Fruit fly (Drosophila melanogaster) whole organism, embryonic: ENCODE data around the gene Dph3.
A peak's percentile ranks its signal among the peaks of the same experiment; 100 is the strongest.

Source experiments
- C15 ChIP-seq: fragments of 200-800 bp; sonication (Bioruptor generic); IDR thresholded peaks from 3 replicates; pipeline ENCODE4 v1.3.6; 2022; ENCODE audit warnings: missing biosample characterization, missing genetic modification characterization
- CG10147 ChIP-seq: fragments of 200-800 bp; sonication (Bioruptor generic); optimal IDR thresholded peaks from 2 replicates; lab custom pipeline; 2019; ENCODE audit warnings: missing biosample characterization, mild to moderate bottlenecking, missing genetic modification characterization, moderate library complexity
- CG10959 ChIP-seq: fragments of 200-800 bp; sonication (Bioruptor generic); IDR thresholded peaks from 2 replicates; pipeline ENCODE4 v1.3.6; 2022; ENCODE audit warnings: missing biosample characterization, missing genetic modification characterization
- CG1233 ChIP-seq: fragments of 200-800 bp; sonication (Bioruptor generic); optimal IDR thresholded peaks from 4 replicates; lab custom pipeline; 2018; ENCODE audit warnings: missing biosample characterization, mild to moderate bottlenecking, missing genetic modification characterization
- CG15696 ChIP-seq: fragments of 200-800 bp; sonication (Bioruptor generic); optimal IDR thresholded peaks from 2 replicates; lab custom pipeline; 2019; ENCODE audit warnings: missing biosample characterization, mild to moderate bottlenecking, missing genetic modification characterization, moderate library complexity
- CG1603 ChIP-seq: fragments of 200-800 bp; sonication (Bioruptor generic); optimal IDR thresholded peaks from 2 replicates; lab custom pipeline; 2019; ENCODE audit warnings: missing biosample characterization, mild to moderate bottlenecking, missing genetic modification characterization, moderate library complexity
- CG17359 ChIP-seq: fragments of 200-800 bp; sonication (Bioruptor generic); optimal IDR thresholded peaks from 3 replicates; lab custom pipeline; 2018; ENCODE audit warnings: missing biosample characterization, mild to moderate bottlenecking, missing genetic modification characterization, moderate library complexity
- CG17385 ChIP-seq: fragments of 200-800 bp; sonication (Bioruptor generic); optimal IDR thresholded peaks from 3 replicates; lab custom pipeline; 2018; ENCODE audit warnings: missing biosample characterization, mild to moderate bottlenecking, missing genetic modification characterization
- CG17612 ChIP-seq: fragments of 200-800 bp; sonication (Bioruptor generic); IDR thresholded peaks from 2 replicates; pipeline ENCODE4 v1.3.6; 2022; ENCODE audit warnings: missing biosample characterization, missing genetic modification characterization
- CG18599 ChIP-seq: fragments of 200-800 bp; sonication (Bioruptor generic); optimal IDR thresholded peaks from 3 replicates; lab custom pipeline; 2017; ENCODE audit warnings: missing biosample characterization, missing genetic modification characterization, mild to moderate bottlenecking, moderate library complexity, missing genetic modification reagents
- CG31224 ChIP-seq: fragments of 200-800 bp; sonication (Bioruptor generic); IDR thresholded peaks from 2 replicates; pipeline ENCODE4 v1.3.6; 2022; ENCODE audit warnings: missing biosample characterization, missing genetic modification characterization
- CG34422 ChIP-seq: fragments of 200-800 bp; sonication (Bioruptor generic); IDR thresholded peaks from 3 replicates; pipeline ENCODE4 v1.3.6; 2022; ENCODE audit warnings: missing biosample characterization, missing genetic modification characterization
- CG43689 ChIP-seq: fragments of 200-800 bp; sonication (Bioruptor generic); IDR thresholded peaks from 2 replicates; pipeline ENCODE4 v1.3.6; 2022; ENCODE audit warnings: missing biosample characterization, missing genetic modification characterization
- CG6272 ChIP-seq: fragments of 200-800 bp; sonication (Bioruptor generic); IDR thresholded peaks from 2 replicates; pipeline ENCODE4 v1.3.6; 2022; ENCODE audit warnings: missing biosample characterization, missing genetic modification characterization
- CG7357 ChIP-seq: fragments of 200-800 bp; sonication (Bioruptor generic); IDR thresholded peaks from 3 replicates; pipeline ENCODE4 v1.3.6; 2022; ENCODE audit warnings: missing biosample characterization, missing genetic modification characterization
- CG7786 ChIP-seq: fragments of 200-800 bp; sonication (Bioruptor generic); optimal IDR thresholded peaks from 2 replicates; lab custom pipeline; 2016; ENCODE audit warnings: missing biosample characterization, missing genetic modification characterization
- CG7963 ChIP-seq: fragments of 200-800 bp; sonication (Bioruptor generic); IDR thresholded peaks from 3 replicates; pipeline ENCODE4 v1.3.6; 2022; ENCODE audit warnings: missing biosample characterization, missing genetic modification characterization; ENCODE audit not compliant: partially characterized antibody
- CG8281 ChIP-seq: fragments of 200-800 bp; sonication (Bioruptor generic); optimal IDR thresholded peaks from 2 replicates; lab custom pipeline; 2018; ENCODE audit warnings: missing biosample characterization, mild to moderate bottlenecking, missing genetic modification characterization, moderate library complexity
- CG9609 ChIP-seq: fragments of 200-800 bp; sonication (Bioruptor generic); optimal IDR thresholded peaks from 3 replicates; lab custom pipeline; 2016; ENCODE audit warnings: missing biosample characterization, missing genetic modification characterization
- D19A ChIP-seq: fragments of 200-800 bp; optimal IDR thresholded peaks from 3 replicates; lab custom pipeline; 2019; ENCODE audit warnings: missing biosample characterization, mild to moderate bottlenecking, missing genetic modification characterization, moderate library complexity
- Dll ChIP-seq: fragments of 200-800 bp; sonication (Bioruptor generic); IDR thresholded peaks from 4 replicates; pipeline ENCODE4 v1.3.6; 2022; ENCODE audit warnings: missing biosample characterization, missing genetic modification characterization; ENCODE audit not compliant: partially characterized antibody
- Doc2 ChIP-seq: fragments of 200-800 bp; sonication (Bioruptor generic); IDR thresholded peaks from 2 replicates; pipeline ENCODE4 v1.3.6; 2022; ENCODE audit warnings: missing biosample characterization, missing genetic modification characterization
- Ets97D ChIP-seq: fragments of 200-800 bp; sonication (Bioruptor generic); optimal IDR thresholded peaks from 3 replicates; lab custom pipeline; 2016; ENCODE audit warnings: missing biosample characterization, missing genetic modification characterization
- Fer2 ChIP-seq: fragments of 200-800 bp; sonication (Bioruptor generic); optimal IDR thresholded peaks from 2 replicates; lab custom pipeline; 2018; ENCODE audit warnings: missing biosample characterization, mild to moderate bottlenecking, missing genetic modification characterization, moderate library complexity
- Hr3 ChIP-seq: fragments of 200-800 bp; sonication (Bioruptor generic); optimal IDR thresholded peaks from 3 replicates; lab custom pipeline; 2016; ENCODE audit warnings: missing biosample characterization, missing genetic modification characterization
- Hr39 ChIP-seq: fragments of >200 bp; optimal IDR thresholded peaks from 2 replicates; lab custom pipeline; 2017
- Hr78 ChIP-seq, 2 experiments: fragments of 200-800 bp in 1 of 2; fragments of >200 bp in 1 of 2; sonication (Bioruptor generic) in 1 of 2; optimal IDR thresholded peaks; 2 replicates each; lab custom pipeline; 2017 to 2019; ENCODE audit warnings: missing biosample characterization in 2 of 2, missing genetic modification characterization in 2 of 2, mild to moderate bottlenecking in 1 of 2, moderate library complexity in 1 of 2
- MBD-R2 ChIP-seq: fragments of 200-800 bp; sonication (Bioruptor generic); IDR thresholded peaks from 2 replicates; pipeline ENCODE4 v1.3.6; 2022; ENCODE audit warnings: missing biosample characterization, missing genetic modification characterization
- MESR4 ChIP-seq: fragments of 200-800 bp; sonication (Bioruptor generic); optimal IDR thresholded peaks from 2 replicates; lab custom pipeline; 2018; ENCODE audit warnings: missing biosample characterization, mild to moderate bottlenecking, missing genetic modification characterization, moderate library complexity
- MTF-1 ChIP-seq: fragments of 200-800 bp; sonication (Bioruptor generic); optimal IDR thresholded peaks from 2 replicates; lab custom pipeline; 2018; ENCODE audit warnings: missing biosample characterization, mild to moderate bottlenecking, missing genetic modification characterization, borderline replicate concordance
- Med ChIP-seq: fragments of 200-800 bp; sonication (Bioruptor generic); peaks from one replicate; lab custom pipeline; 2016; ENCODE audit warnings: missing biosample characterization, missing genetic modification characterization, mild to moderate bottlenecking, inconsistent platforms, moderate library complexity
- Nf-YB ChIP-seq: fragments of 200-800 bp; sonication (Bioruptor generic); optimal IDR thresholded peaks from 3 replicates; lab custom pipeline; 2019; ENCODE audit warnings: missing biosample characterization, mild to moderate bottlenecking, missing genetic modification characterization, moderate library complexity
- Six4 ChIP-seq: fragments of 200-800 bp; sonication (Bioruptor generic); optimal IDR thresholded peaks from 2 replicates; lab custom pipeline; 2016; ENCODE audit warnings: missing biosample characterization, missing genetic modification characterization
- Tbp ChIP-seq: fragments of >200 bp; optimal IDR thresholded peaks from 2 replicates; lab custom pipeline; 2018; ENCODE audit warnings: missing biosample characterization, missing genetic modification characterization
- ap ChIP-seq: fragments of 200-800 bp; sonication (Bioruptor generic); IDR thresholded peaks from 2 replicates; pipeline ENCODE4 v1.3.6; 2022; ENCODE audit warnings: missing biosample characterization, missing genetic modification characterization
- ash1 ChIP-seq: fragments of 200-800 bp; sonication (Bioruptor generic); optimal IDR thresholded peaks from 2 replicates; lab custom pipeline; 2018; ENCODE audit warnings: missing biosample characterization, mild to moderate bottlenecking, missing genetic modification characterization
- cas ChIP-seq: fragments of 200-800 bp; sonication (Bioruptor generic); IDR thresholded peaks from 2 replicates; pipeline ENCODE4 v1.3.6; 2022; ENCODE audit warnings: missing biosample characterization, missing genetic modification characterization
- cato ChIP-seq: fragments of 200-800 bp; sonication (Bioruptor generic); optimal IDR thresholded peaks from 2 replicates; lab custom pipeline; 2016; ENCODE audit warnings: missing biosample characterization, missing genetic modification characterization, borderline replicate concordance
- gsb-n ChIP-seq: fragments of 200-800 bp; sonication (Bioruptor generic); optimal IDR thresholded peaks from 3 replicates; lab custom pipeline; 2018; ENCODE audit warnings: missing biosample characterization, mild to moderate bottlenecking, missing genetic modification characterization
- jing ChIP-seq: fragments of 200-800 bp; sonication (Bioruptor generic); optimal IDR thresholded peaks from 2 replicates; lab custom pipeline; 2018; ENCODE audit warnings: missing biosample characterization, mild to moderate bottlenecking, missing genetic modification characterization
- mirr ChIP-seq: fragments of 200-800 bp; sonication (Bioruptor generic); optimal IDR thresholded peaks from 3 replicates; lab custom pipeline; 2018; ENCODE audit warnings: missing biosample characterization, mild to moderate bottlenecking, missing genetic modification characterization
- nerfin-1 ChIP-seq: fragments of 200-800 bp; sonication (Bioruptor generic); optimal IDR thresholded peaks from 3 replicates; lab custom pipeline; 2019; ENCODE audit warnings: missing biosample characterization, mild to moderate bottlenecking, missing genetic modification characterization, moderate library complexity
- nmo ChIP-seq: fragments of 200-800 bp; sonication (Bioruptor generic); optimal IDR thresholded peaks from 2 replicates; lab custom pipeline; 2018; ENCODE audit warnings: missing biosample characterization, mild to moderate bottlenecking, missing genetic modification characterization, moderate library complexity
- org-1 ChIP-seq: fragments of 200-800 bp; sonication (Bioruptor generic); optimal IDR thresholded peaks from 2 replicates; lab custom pipeline; 2017; ENCODE audit warnings: missing biosample characterization, missing genetic modification characterization
- pfk ChIP-seq: fragments of 200-800 bp; sonication (Bioruptor generic); optimal IDR thresholded peaks from 2 replicates; lab custom pipeline; 2018; ENCODE audit warnings: missing biosample characterization, mild to moderate bottlenecking, missing genetic modification characterization, moderate library complexity
- prd ChIP-seq, 3 experiments: fragments of >200 bp in 2 of 3; fragments of 200-800 bp in 1 of 3; sonication (Bioruptor generic) in 1 of 3; optimal IDR thresholded peaks in 2 of 3; IDR thresholded peaks in 1 of 3; 2 replicates in 2 of 3; 3 replicates in 1 of 3; pipeline versions ENCODE4 v1.3.6 to Lab custom; 2017 to 2022; ENCODE audit warnings: missing biosample characterization in 1 of 3, missing genetic modification characterization in 1 of 3
- sens ChIP-seq: fragments of 200-800 bp; sonication (Bioruptor generic); peaks from one replicate; lab custom pipeline; 2016; ENCODE audit warnings: missing biosample characterization, missing genetic modification characterization
- shn ChIP-seq: fragments of 200-800 bp; sonication (Bioruptor generic); optimal IDR thresholded peaks from 3 replicates; lab custom pipeline; 2016; ENCODE audit warnings: missing biosample characterization, missing genetic modification characterization
- sim ChIP-seq: fragments of 200-800 bp; sonication (Bioruptor generic); IDR thresholded peaks from 2 replicates; pipeline ENCODE4 v1.3.6; 2022; ENCODE audit warnings: missing biosample characterization, missing genetic modification characterization
- slbo ChIP-seq: fragments of 200-800 bp; sonication (Bioruptor generic); IDR thresholded peaks from 2 replicates; pipeline ENCODE4 v1.3.6; 2022; ENCODE audit warnings: missing biosample characterization, missing genetic modification characterization

Gene Dph3

dm6 chr3R:11234918-11235371 is 3.2 kb downstream of the Dph3 start, which contains the start of the genes Arfip and CG17721 (continued):
- TF ChIP-seq CG8281 (tag; lab: Kevin White, UChicago), result no peak
- TF ChIP-seq shn (GFP tag; lab: Kevin White, UChicago), result no peak
- TF ChIP-seq Ets97D (GFP tag; lab: Kevin White, UChicago), result peak; percentile 53
- TF ChIP-seq CG43689 (GFP tag; lab: Robert Waterston, UW), result no peak
- no peak for TF ChIP-seq Nf-YB (GFP tag; lab: Kevin White, UChicago)
- TF ChIP-seq CG18599 (GFP tag; lab: Kevin White, UChicago), result no peak
- TF ChIP-seq CG7963 (GFP tag; lab: Robert Waterston, UW), result no peak
- TF ChIP-seq CG7786 (GFP tag; lab: Kevin White, UChicago), result no peak
- no peak for TF ChIP-seq CG17359 (tag; lab: Kevin White, UChicago)
- no peak for TF ChIP-seq CG17612 (GFP tag; lab: Robert Waterston, UW)
- TF ChIP-seq ap (GFP tag; lab: Robert Waterston, UW), result no peak
- TF ChIP-seq Hr78 (GFP tag; optimal IDR thresholded peaks at IDR 0.05; lab: Kevin White, UChicago), result no peak
- TF ChIP-seq sens, result peak; percentile 88
- TF ChIP-seq cas, result no peak
- peak; percentile 9 for TF ChIP-seq nerfin-1 (tag; lab: Kevin White, UChicago)
- TF ChIP-seq MESR4 (GFP tag; lab: Kevin White, UChicago), result peak; percentile 73
- TF ChIP-seq Tbp (GFP tag; lab: Kevin White, UChicago), result no peak
- no peak for TF ChIP-seq Fer2 (tag; lab: Kevin White, UChicago)
- TF ChIP-seq jing (GFP tag; lab: Kevin White, UChicago), result no peak
- no peak for TF ChIP-seq ash1
- TF ChIP-seq Hr39, result no peak
- TF ChIP-seq Doc2 (GFP tag; lab: Robert Waterston, UW), result no peak
- peak; percentile 68 for TF ChIP-seq nmo (GFP tag; lab: Kevin White, UChicago)
- TF ChIP-seq gsb-n (tag; lab: Kevin White, UChicago), result no peak
- TF ChIP-seq CG6272 (GFP tag; lab: Robert Waterston, UW), result no peak
- TF ChIP-seq org-1 (GFP tag; lab: Kevin White, UChicago), result no peak
- no peak for TF ChIP-seq CG1233

- TF ChIP-seq CG15696 (tag; lab: Kevin White, UChicago) (no peak), MTF-1 (GFP tag; lab: Kevin White, UChicago) (no peak), slbo (GFP tag; lab: Robert Waterston, UW) (no peak), CG7357 (no peak), CG17359 (tag; lab: Kevin White, UChicago) (peak; percentile 22), CG10959 (no peak), Med (peak; percentile 32), prd (optimal IDR thresholded peaks at IDR 0.05; lab: Kevin White, UChicago) (no peak), prd (GFP tag; IDR thresholded peaks at IDR 0.05; lab: Robert Waterston, UW) (no peak), CG10147 (GFP tag; lab: Kevin White, UChicago) (no peak), CG9609 (GFP tag; lab: Kevin White, UChicago) (no peak), sim (GFP tag; lab: Robert Waterston, UW) (no peak), CG17385 (GFP tag; lab: Kevin White, UChicago) (peak; percentile 52), Six4 (GFP tag; lab: Kevin White, UChicago) (no peak), Dll (peak; percentile 66; the same call in 2 of the 4 replicates), D19A (tag; lab: Kevin White, UChicago) (no peak), MBD-R2 (GFP tag; lab: Robert Waterston, UW) (peak; percentile 85), C15 (no peak), Hr3 (GFP tag; lab: Kevin White, UChicago) (no peak), mirr (GFP tag; lab: Kevin White, UChicago) (no peak), pfk (GFP tag; lab: Kevin White, UChicago) (peak; percentile 19), CG7963 (GFP tag; lab: Robert Waterston, UW) (no peak), cato (GFP tag; lab: Kevin White, UChicago) (no peak), CG1603 (tag; lab: Kevin White, UChicago) (peak; percentile 34), CG31224 (GFP tag; lab: Robert Waterston, UW) (no peak), CG34422 (GFP tag; lab: Robert Waterston, UW) (no peak; the same call in 2 of the 3 replicates)
Measured at dm6 chr3R:11236041-11236440, 4.3 kb downstream of the Dph3 start, which contains the start of gene CG31441. TSS of gene CG31441 (plus strand) at chr3R:11236286.
